Worm (Caenorhabditis elegans) whole organism, L4/young adult: ENCODE measurements around the gene acdh-7.

Source experiments
- W03F9.2 ChIP-seq: fragments of 150-350 bp; optimal IDR thresholded peaks from 2 replicates; lab custom pipeline; 2014; ENCODE audit warnings: missing biosample characterization, missing genetic modification characterization
- dao-5 ChIP-seq: sonication (generic microtip); optimal IDR thresholded peaks from 2 replicates; lab custom pipeline; 2016; ENCODE audit warnings: missing genotype, missing genetic modification characterization, moderate library complexity, missing compliant biosample characterization
- him-1 ChIP-seq: sonication (generic microtip); optimal IDR thresholded peaks from 2 replicates; lab custom pipeline; 2016; ENCODE audit warnings: missing genotype, missing genetic modification reagents, missing genetic modification characterization, missing compliant biosample characterization

acdh-7 gene

ce11 chrX:17168086-17168485 is 48.8 kb downstream of the acdh-7 start:
- TF ChIP-seq dao-5 (no peak), W03F9.2 (tag; lab: Kevin White, UChicago) (no peak), him-1 (no peak)
